Fruit fly (Drosophila melanogaster) whole organism, embryonic: ENCODE results near the gene Sur.

Experiments
- Aef1 ChIP-seq: fragments of 200-800 bp; sonication (Bioruptor generic); IDR thresholded peaks from 3 replicates; pipeline ENCODE4 v1.3.6; 2022; ENCODE audit warnings: missing biosample characterization, missing genetic modification characterization
- Antp ChIP-seq: fragments of 200-800 bp; sonication (Bioruptor generic); optimal IDR thresholded peaks from 3 replicates; lab custom pipeline; 2016; ENCODE audit warnings: missing biosample characterization, missing genetic modification characterization
- CG1024 ChIP-seq: fragments of 200-800 bp; sonication (Bioruptor generic); IDR thresholded peaks from 2 replicates; pipeline ENCODE4 v1.3.6; 2022; ENCODE audit warnings: missing biosample characterization, missing genetic modification characterization
- CG10267 ChIP-seq: fragments of 200-800 bp; sonication (Bioruptor generic); optimal IDR thresholded peaks from 2 replicates; lab custom pipeline; 2018; ENCODE audit warnings: missing biosample characterization, mild to moderate bottlenecking, missing genetic modification characterization, moderate library complexity
- CG10979 ChIP-seq: fragments of 200-800 bp; sonication (Bioruptor generic); optimal IDR thresholded peaks from 2 replicates; lab custom pipeline; 2018; ENCODE audit warnings: missing biosample characterization, mild to moderate bottlenecking, missing genetic modification characterization, moderate library complexity
- CG11398 ChIP-seq: fragments of 200-800 bp; sonication (Bioruptor generic); optimal IDR thresholded peaks from 2 replicates; lab custom pipeline; 2016; ENCODE audit warnings: missing biosample characterization, missing genetic modification characterization
- CG12071 ChIP-seq: fragments of 200-800 bp; sonication (Bioruptor generic); optimal IDR thresholded peaks from 3 replicates; lab custom pipeline; 2018; ENCODE audit warnings: missing biosample characterization, mild to moderate bottlenecking, missing genetic modification characterization
- CG12219 ChIP-seq: fragments of 200-800 bp; sonication (Bioruptor generic); optimal IDR thresholded peaks from 3 replicates; lab custom pipeline; 2018; ENCODE audit warnings: missing biosample characterization, mild to moderate bottlenecking, missing genetic modification characterization
- CG1233 ChIP-seq: fragments of 200-800 bp; sonication (Bioruptor generic); optimal IDR thresholded peaks from 4 replicates; lab custom pipeline; 2018; ENCODE audit warnings: missing biosample characterization, mild to moderate bottlenecking, missing genetic modification characterization
- CG13296 ChIP-seq: fragments of 200-800 bp; sonication (Bioruptor generic); optimal IDR thresholded peaks from 3 replicates; lab custom pipeline; 2018; ENCODE audit warnings: missing biosample characterization, mild to moderate bottlenecking, missing genetic modification characterization
- CG14965 ChIP-seq: fragments of 200-800 bp; sonication (Bioruptor generic); optimal IDR thresholded peaks from 2 replicates; lab custom pipeline; 2016; ENCODE audit warnings: missing biosample characterization, missing genetic modification characterization, borderline replicate concordance
- CG15073 ChIP-seq: fragments of 200-800 bp; sonication (Bioruptor generic); optimal IDR thresholded peaks from 2 replicates; lab custom pipeline; 2016; ENCODE audit warnings: missing biosample characterization, missing genetic modification characterization
- CG1529 ChIP-seq: fragments of 200-800 bp; sonication (Bioruptor generic); optimal IDR thresholded peaks from 3 replicates; lab custom pipeline; 2018; ENCODE audit warnings: missing biosample characterization, missing genetic modification characterization
- CG15601 ChIP-seq: fragments of 200-800 bp; sonication (Bioruptor generic); optimal IDR thresholded peaks from 3 replicates; lab custom pipeline; 2019; ENCODE audit warnings: missing biosample characterization, mild to moderate bottlenecking, missing genetic modification characterization, moderate library complexity
- CG1603 ChIP-seq: fragments of 200-800 bp; sonication (Bioruptor generic); optimal IDR thresholded peaks from 2 replicates; lab custom pipeline; 2019; ENCODE audit warnings: missing biosample characterization, mild to moderate bottlenecking, missing genetic modification characterization, moderate library complexity
- CG16815 ChIP-seq: fragments of 200-800 bp; sonication (Bioruptor generic); optimal IDR thresholded peaks from 3 replicates; lab custom pipeline; 2017; ENCODE audit warnings: missing biosample characterization, mild to moderate bottlenecking, missing genetic modification characterization
- CG17612 ChIP-seq: fragments of 200-800 bp; sonication (Bioruptor generic); IDR thresholded peaks from 2 replicates; pipeline ENCODE4 v1.3.6; 2022; ENCODE audit warnings: missing biosample characterization, missing genetic modification characterization
- CG34376 ChIP-seq: fragments of 200-800 bp; sonication (Bioruptor generic); optimal IDR thresholded peaks from 2 replicates; lab custom pipeline; 2018; ENCODE audit warnings: missing biosample characterization, mild to moderate bottlenecking, missing genetic modification characterization
- CG34422 ChIP-seq: fragments of 200-800 bp; sonication (Bioruptor generic); IDR thresholded peaks from 3 replicates; pipeline ENCODE4 v1.3.6; 2022; ENCODE audit warnings: missing biosample characterization, missing genetic modification characterization
- CG4730 ChIP-seq: fragments of 200-800 bp; sonication (Bioruptor generic); IDR thresholded peaks from 2 replicates; pipeline ENCODE4 v1.3.6; 2022; ENCODE audit warnings: missing biosample characterization, missing genetic modification characterization
- CG8290 ChIP-seq, 3 experiments: fragments of 200-800 bp; sonication (Bioruptor generic); optimal IDR thresholded peaks; 2 replicates each; lab custom pipeline; 2016 to 2019; ENCODE audit warnings: missing biosample characterization in 3 of 3, missing genetic modification characterization in 3 of 3, mild to moderate bottlenecking in 2 of 3, moderate library complexity in 1 of 3
- Dp ChIP-seq: fragments of 200-800 bp; sonication (Bioruptor generic); optimal IDR thresholded peaks from 2 replicates; lab custom pipeline; 2018; ENCODE audit warnings: missing biosample characterization, mild to moderate bottlenecking, missing genetic modification characterization, moderate library complexity
- E2f2 ChIP-seq: fragments of 200-800 bp; sonication (Bioruptor generic); IDR thresholded peaks from 2 replicates; pipeline ENCODE4 v1.3.6; 2022; ENCODE audit warnings: missing biosample characterization, missing genetic modification characterization
- Elba2 ChIP-seq: fragments of 200-800 bp; sonication (Bioruptor generic); optimal IDR thresholded peaks from 3 replicates; lab custom pipeline; 2016; ENCODE audit warnings: missing biosample characterization, missing genetic modification characterization
- Ets65A ChIP-seq: fragments of 200-800 bp; sonication (Bioruptor generic); peaks from one replicate; lab custom pipeline; 2016; ENCODE audit warnings: missing biosample characterization, missing genetic modification characterization
- Med ChIP-seq: fragments of 200-800 bp; sonication (Bioruptor generic); peaks from one replicate; lab custom pipeline; 2016; ENCODE audit warnings: missing biosample characterization, missing genetic modification characterization, mild to moderate bottlenecking, inconsistent platforms, moderate library complexity
- Mrtf ChIP-seq: fragments of 200-800 bp; sonication (Bioruptor generic); IDR thresholded peaks from 3 replicates; pipeline ENCODE4 v1.3.6; 2022; ENCODE audit warnings: missing biosample characterization, missing genetic modification characterization
- Optix ChIP-seq: fragments of 200-800 bp; sonication (Bioruptor generic); IDR thresholded peaks from 3 replicates; pipeline ENCODE4 v1.3.6; 2022; ENCODE audit warnings: missing biosample characterization, missing genetic modification characterization
- Trl ChIP-seq, 3 experiments: fragments of >200 bp in 2 of 3; fragments of 200-800 bp in 1 of 3; sonication (Bioruptor generic) in 1 of 3; optimal IDR thresholded peaks; 2 replicates in 1 of 3; 3 replicates in 2 of 3; lab custom pipeline; 2016 to 2017; ENCODE audit warnings: missing biosample characterization in 1 of 3, missing genetic modification characterization in 1 of 3
- ab ChIP-seq: fragments of 200-800 bp; sonication (Bioruptor generic); optimal IDR thresholded peaks from 2 replicates; lab custom pipeline; 2016; ENCODE audit warnings: missing biosample characterization, missing genetic modification characterization
- abd-A ChIP-seq: fragments of 200-800 bp; sonication (Bioruptor generic); optimal IDR thresholded peaks from 3 replicates; lab custom pipeline; 2019; ENCODE audit warnings: missing biosample characterization, mild to moderate bottlenecking, missing genetic modification characterization, moderate library complexity
- bbx ChIP-seq: fragments of 200-800 bp; sonication (Bioruptor generic); IDR thresholded peaks from 2 replicates; pipeline ENCODE4 v1.3.6; 2022; ENCODE audit warnings: missing biosample characterization, missing genetic modification characterization; ENCODE audit not compliant: partially characterized antibody
- cg ChIP-seq: fragments of 200-800 bp; sonication (Bioruptor generic); optimal IDR thresholded peaks from 3 replicates; lab custom pipeline; 2019; ENCODE audit warnings: missing biosample characterization, mild to moderate bottlenecking, missing genetic modification characterization, moderate library complexity
- disco-r ChIP-seq: fragments of 200-800 bp; sonication (Bioruptor generic); optimal IDR thresholded peaks from 2 replicates; lab custom pipeline; 2016; ENCODE audit warnings: missing biosample characterization, missing genetic modification characterization
- dysf ChIP-seq: fragments of 200-800 bp; sonication (Bioruptor generic); IDR thresholded peaks from 3 replicates; pipeline ENCODE4 v1.3.6; 2022; ENCODE audit warnings: missing biosample characterization, missing genetic modification characterization
- exex ChIP-seq: fragments of 200-800 bp; sonication (Bioruptor generic); optimal IDR thresholded peaks from 4 replicates; lab custom pipeline; 2018; ENCODE audit warnings: missing biosample characterization, mild to moderate bottlenecking, missing genetic modification characterization, moderate library complexity
- her ChIP-seq: fragments of 200-800 bp; sonication (Bioruptor generic); optimal IDR thresholded peaks from 2 replicates; lab custom pipeline; 2016; ENCODE audit warnings: missing biosample characterization, missing genetic modification characterization
- jing ChIP-seq: fragments of 200-800 bp; sonication (Bioruptor generic); optimal IDR thresholded peaks from 2 replicates; lab custom pipeline; 2018; ENCODE audit warnings: missing biosample characterization, mild to moderate bottlenecking, missing genetic modification characterization
- lmd ChIP-seq: fragments of 200-800 bp; sonication (Bioruptor generic); IDR thresholded peaks from 2 replicates; pipeline ENCODE4 v1.3.6; 2022; ENCODE audit warnings: missing biosample characterization, missing genetic modification characterization
- mirr ChIP-seq: fragments of 200-800 bp; sonication (Bioruptor generic); optimal IDR thresholded peaks from 3 replicates; lab custom pipeline; 2018; ENCODE audit warnings: missing biosample characterization, mild to moderate bottlenecking, missing genetic modification characterization
- phol ChIP-seq: fragments of 200-800 bp; sonication (Bioruptor generic); optimal IDR thresholded peaks from 3 replicates; lab custom pipeline; 2018; ENCODE audit warnings: missing biosample characterization, mild to moderate bottlenecking, missing genetic modification characterization, moderate library complexity
- pros ChIP-seq: fragments of 200-800 bp; sonication (Bioruptor generic); optimal IDR thresholded peaks from 3 replicates; lab custom pipeline; 2019; ENCODE audit warnings: missing biosample characterization, mild to moderate bottlenecking, missing genetic modification characterization, moderate library complexity
- pum ChIP-seq: fragments of 200-800 bp; sonication (Bioruptor generic); optimal IDR thresholded peaks from 2 replicates; lab custom pipeline; 2016; ENCODE audit warnings: missing biosample characterization, missing genetic modification characterization
- schlank ChIP-seq: fragments of 200-800 bp; sonication (Bioruptor generic); optimal IDR thresholded peaks from 2 replicates; lab custom pipeline; 2018; ENCODE audit warnings: missing biosample characterization, mild to moderate bottlenecking, missing genetic modification characterization
- sens ChIP-seq: fragments of 200-800 bp; sonication (Bioruptor generic); peaks from one replicate; lab custom pipeline; 2016; ENCODE audit warnings: missing biosample characterization, missing genetic modification characterization
- wor ChIP-seq: fragments of 200-800 bp; sonication (Bioruptor generic); IDR thresholded peaks from 2 replicates; pipeline ENCODE4 v1.3.6; 2022; ENCODE audit warnings: missing biosample characterization, missing genetic modification characterization

The Sur gene

DNA sequence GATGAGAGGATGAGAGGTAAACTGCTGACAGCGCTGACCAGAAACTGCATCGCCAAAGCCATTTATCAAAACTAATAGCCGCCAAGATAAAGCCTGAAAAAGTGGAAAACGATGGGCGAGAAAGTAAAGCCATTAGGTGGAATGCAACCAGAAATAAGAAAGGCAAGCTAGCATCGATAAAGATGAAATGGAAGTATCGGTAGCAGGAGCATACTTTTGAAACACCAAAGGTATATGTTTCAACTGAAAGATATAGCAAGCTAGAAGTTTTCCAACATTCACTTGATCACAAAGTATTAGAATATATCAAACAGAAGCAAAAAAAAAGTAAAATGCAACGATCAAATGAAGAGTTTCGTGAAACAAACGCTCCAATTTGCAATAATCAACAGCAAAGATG lies 26.5 kb downstream of the Sur start, which contains the start of gene CG13137:
Gene CG13137, plus strand, starts transcription at position 301 of the 400 bp plus-strand sequence.
- TF ChIP-seq Ets65A (GFP tag; lab: Kevin White, UChicago), result peak; percentile 45
- TF ChIP-seq CG13296 (GFP tag; lab: Kevin White, UChicago), result no peak

- TF ChIP-seq CG17612 (GFP tag; lab: Robert Waterston, UW) (peak; percentile 87), ab (GFP tag; lab: Kevin White, UChicago) (no peak), CG8290 (GFP tag; optimal IDR thresholded peaks at IDR 0.05; lab: Kevin White, UChicago) (peak; percentile 74), CG8290 (tag; optimal IDR thresholded peaks at IDR 0.05; lab: Kevin White, UChicago) (peak in 1 of 2 experiments; percentile 85)
These were observed 44.5 kb downstream of the Sur start for dm6 chr2L:10154395-10154794.

dm6 chr2L:10146723-10147475 lies 52.0 kb downstream of the Sur start:
- TF ChIP-seq CG14965 (GFP tag; lab: Kevin White, UChicago), result no peak
- TF ChIP-seq bbx (GFP tag; lab: Robert Waterston, UW), result no peak
- TF ChIP-seq dysf (GFP tag; lab: Robert Waterston, UW), result no peak
- TF ChIP-seq CG11398 (GFP tag; lab: Kevin White, UChicago), result no peak
- TF ChIP-seq CG1603, result peak; percentile 6
- peak; percentile 60 for TF ChIP-seq mirr
- TF ChIP-seq jing (GFP tag; lab: Kevin White, UChicago), result no peak
- TF ChIP-seq CG34422 (GFP tag; lab: Robert Waterston, UW), result no peak
- no peak for TF ChIP-seq lmd (GFP tag; lab: Robert Waterston, UW)
- no peak for TF ChIP-seq CG4730
- TF ChIP-seq Dp, result no peak
- TF ChIP-seq CG1529 (GFP tag; lab: Kevin White, UChicago), result no peak
- peak; percentile 51 for TF ChIP-seq CG12071 (GFP tag; lab: Kevin White, UChicago)
- no peak for TF ChIP-seq CG10267 (tag; lab: Kevin White, UChicago)
- TF ChIP-seq pum (GFP tag; lab: Kevin White, UChicago), result no peak
- no peak for TF ChIP-seq schlank (tag; lab: Kevin White, UChicago)
- TF ChIP-seq CG1024, result no peak
- TF ChIP-seq exex (tag; lab: Kevin White, UChicago), result peak; percentile 85
- no peak for TF ChIP-seq E2f2 (GFP tag; lab: Robert Waterston, UW)
- no peak for TF ChIP-seq CG16815 (GFP tag; lab: Kevin White, UChicago)
- TF ChIP-seq Aef1, result no peak
- TF ChIP-seq wor, result no peak
- no peak for TF ChIP-seq CG15073 (GFP tag; lab: Kevin White, UChicago)
- TF ChIP-seq Elba2 (GFP tag; lab: Kevin White, UChicago), result no peak
- no peak for TF ChIP-seq pros (GFP tag; lab: Kevin White, UChicago)
- peak; percentile 5 for TF ChIP-seq sens (GFP tag; lab: Kevin White, UChicago)
- no peak for TF ChIP-seq CG15601
- no peak for TF ChIP-seq her (GFP tag; lab: Kevin White, UChicago)
- TF ChIP-seq cg (GFP tag; lab: Kevin White, UChicago), result no peak
- TF ChIP-seq Trl (optimal IDR thresholded peaks at IDR 0.05; lab: Kevin White, UChicago), result no peak
- no peak for TF ChIP-seq Trl (GFP tag; optimal IDR thresholded peaks at IDR 0.05; lab: Kevin White, UChicago)
- no peak for TF ChIP-seq CG10979 (tag; lab: Kevin White, UChicago)
- TF ChIP-seq abd-A, result no peak
- TF ChIP-seq Optix (GFP tag; lab: Robert Waterston, UW), result no peak
- peak; percentile 12 for TF ChIP-seq CG12219
- TF ChIP-seq CG34376 (GFP tag; lab: Kevin White, UChicago), result peak; percentile 66
- no peak for TF ChIP-seq Med
- no peak for TF ChIP-seq CG1233
- no peak for TF ChIP-seq phol (tag; lab: Kevin White, UChicago)
- no peak for TF ChIP-seq Mrtf
- TF ChIP-seq Antp (GFP tag; lab: Kevin White, UChicago), result no peak
- no peak for TF ChIP-seq disco-r (GFP tag; lab: Kevin White, UChicago)
